Fruit fly (Drosophila melanogaster) whole organism, embryonic: ENCODE data around the gene CG9933.

Experiments used
- Adf1 ChIP-seq: fragments of 200-800 bp; sonication (Bioruptor generic); IDR thresholded peaks from 2 replicates; pipeline ENCODE4 v1.3.6; 2022; ENCODE audit warnings: missing biosample characterization, missing genetic modification characterization
- Aef1 ChIP-seq: fragments of 200-800 bp; sonication (Bioruptor generic); IDR thresholded peaks from 3 replicates; pipeline ENCODE4 v1.3.6; 2022; ENCODE audit warnings: missing biosample characterization, missing genetic modification characterization
- Bgb ChIP-seq: fragments of 200-800 bp; sonication (Bioruptor generic); IDR thresholded peaks from 2 replicates; pipeline ENCODE4 v1.3.6; 2022; ENCODE audit warnings: missing biosample characterization, missing genetic modification characterization; ENCODE audit not compliant: partially characterized antibody
- CG11456 ChIP-seq: fragments of 200-800 bp; sonication (Bioruptor generic); IDR thresholded peaks from 3 replicates; pipeline ENCODE4 v1.3.6; 2022; ENCODE audit warnings: missing biosample characterization, missing genetic modification characterization
- CG13123 ChIP-seq: fragments of 200-800 bp; sonication (Bioruptor generic); optimal IDR thresholded peaks from 2 replicates; lab custom pipeline; 2016; ENCODE audit warnings: missing biosample characterization, missing genetic modification characterization
- CG14667 ChIP-seq: fragments of 200-800 bp; sonication (Bioruptor generic); IDR thresholded peaks from 2 replicates; pipeline ENCODE4 v1.3.6; 2022; ENCODE audit warnings: missing biosample characterization, missing genetic modification characterization
- CG17328 ChIP-seq: fragments of 200-800 bp; sonication (Bioruptor generic); IDR thresholded peaks from 2 replicates; pipeline ENCODE4 v1.3.6; 2022; ENCODE audit warnings: missing biosample characterization, missing genetic modification characterization
- CG17361 ChIP-seq: fragments of 200-800 bp; sonication (Bioruptor generic); IDR thresholded peaks from 3 replicates; pipeline ENCODE4 v1.3.6; 2022; ENCODE audit warnings: missing biosample characterization, missing genetic modification characterization
- CG17385 ChIP-seq: fragments of 200-800 bp; sonication (Bioruptor generic); optimal IDR thresholded peaks from 3 replicates; lab custom pipeline; 2018; ENCODE audit warnings: missing biosample characterization, mild to moderate bottlenecking, missing genetic modification characterization
- CG17568 ChIP-seq: fragments of 200-800 bp; sonication (Bioruptor generic); optimal IDR thresholded peaks from 2 replicates; lab custom pipeline; 2018; ENCODE audit warnings: missing biosample characterization, mild to moderate bottlenecking, missing genetic modification characterization, moderate library complexity
- CG18619 ChIP-seq: fragments of 200-800 bp; sonication (Bioruptor generic); optimal IDR thresholded peaks from 3 replicates; lab custom pipeline; 2017; ENCODE audit warnings: missing biosample characterization, mild to moderate bottlenecking, missing genetic modification characterization
- CG2712 ChIP-seq: fragments of 200-800 bp; optimal IDR thresholded peaks from 3 replicates; lab custom pipeline; 2019; ENCODE audit warnings: missing biosample characterization, mild to moderate bottlenecking, missing genetic modification characterization, moderate library complexity
- CG31224 ChIP-seq: fragments of 200-800 bp; sonication (Bioruptor generic); IDR thresholded peaks from 2 replicates; pipeline ENCODE4 v1.3.6; 2022; ENCODE audit warnings: missing biosample characterization, missing genetic modification characterization
- CG31441 ChIP-seq: fragments of 200-800 bp; sonication (Bioruptor generic); IDR thresholded peaks from 2 replicates; pipeline ENCODE4 v1.3.6; 2022; ENCODE audit warnings: missing biosample characterization, missing genetic modification characterization
- CG32532 ChIP-seq: fragments of 200-800 bp; sonication (Bioruptor generic); IDR thresholded peaks from 2 replicates; pipeline ENCODE4 v1.3.6; 2022; ENCODE audit warnings: missing biosample characterization, missing genetic modification characterization
- CG33557 ChIP-seq: fragments of 200-800 bp; sonication (Bioruptor generic); optimal IDR thresholded peaks from 2 replicates; lab custom pipeline; 2019; ENCODE audit warnings: missing biosample characterization, mild to moderate bottlenecking, missing genetic modification characterization, moderate library complexity
- CG43689 ChIP-seq: fragments of 200-800 bp; sonication (Bioruptor generic); IDR thresholded peaks from 2 replicates; pipeline ENCODE4 v1.3.6; 2022; ENCODE audit warnings: missing biosample characterization, missing genetic modification characterization
- CG4404 ChIP-seq: fragments of 200-800 bp; sonication (Bioruptor generic); IDR thresholded peaks from 2 replicates; pipeline ENCODE4 v1.3.6; 2022; ENCODE audit warnings: missing biosample characterization, missing genetic modification characterization
- CG6175 ChIP-seq: fragments of 200-800 bp; sonication (Bioruptor generic); IDR thresholded peaks from 3 replicates; pipeline ENCODE4 v1.3.6; 2022; ENCODE audit warnings: missing biosample characterization, missing genetic modification characterization
- CG6683 ChIP-seq: fragments of 200-800 bp; sonication (Bioruptor generic); optimal IDR thresholded peaks from 2 replicates; lab custom pipeline; 2017; ENCODE audit warnings: missing biosample characterization, mild to moderate bottlenecking, missing genetic modification characterization, missing genetic modification reagents
- CG7963 ChIP-seq: fragments of 200-800 bp; sonication (Bioruptor generic); IDR thresholded peaks from 3 replicates; pipeline ENCODE4 v1.3.6; 2022; ENCODE audit warnings: missing biosample characterization, missing genetic modification characterization; ENCODE audit not compliant: partially characterized antibody
- CG9797 ChIP-seq: fragments of 200-800 bp; sonication (Bioruptor generic); optimal IDR thresholded peaks from 3 replicates; lab custom pipeline; 2018; ENCODE audit warnings: missing biosample characterization, mild to moderate bottlenecking, missing genetic modification characterization
- Dip3 ChIP-seq: fragments of 200-800 bp; sonication (Bioruptor generic); optimal IDR thresholded peaks from 3 replicates; lab custom pipeline; 2016; ENCODE audit warnings: missing biosample characterization, missing genetic modification characterization
- Gug ChIP-seq: fragments of 200-800 bp; sonication (Bioruptor generic); IDR thresholded peaks from 4 replicates; pipeline ENCODE4 v1.3.6; 2022; ENCODE audit warnings: missing biosample characterization, missing genetic modification characterization
- HLH4C ChIP-seq: fragments of 200-800 bp; sonication (Bioruptor generic); IDR thresholded peaks from 3 replicates; pipeline ENCODE4 v1.3.6; 2022; ENCODE audit warnings: missing biosample characterization, missing genetic modification characterization; ENCODE audit not compliant: partially characterized antibody
- Hand ChIP-seq: fragments of 200-800 bp; sonication (Bioruptor generic); optimal IDR thresholded peaks from 2 replicates; lab custom pipeline; 2017; ENCODE audit warnings: mild to moderate bottlenecking, missing biosample characterization, missing genetic modification reagents, missing genetic modification characterization
- Max ChIP-seq: fragments of 200-800 bp; sonication (Bioruptor generic); optimal IDR thresholded peaks from 2 replicates; lab custom pipeline; 2016; ENCODE audit warnings: missing biosample characterization, mild to moderate bottlenecking, missing genetic modification characterization
- NC2β ChIP-seq: fragments of 200-800 bp; sonication (Bioruptor generic); optimal IDR thresholded peaks from 2 replicates; lab custom pipeline; 2016; ENCODE audit warnings: missing biosample characterization, missing genetic modification characterization
- NK7.1 ChIP-seq: fragments of 200-800 bp; sonication (Bioruptor generic); optimal IDR thresholded peaks from 3 replicates; lab custom pipeline; 2016; ENCODE audit warnings: missing biosample characterization, missing genetic modification characterization
- Spps ChIP-seq: fragments of 200-800 bp; sonication (Bioruptor generic); optimal IDR thresholded peaks from 2 replicates; lab custom pipeline; 2018; ENCODE audit warnings: missing biosample characterization, mild to moderate bottlenecking, missing genetic modification characterization
- ase ChIP-seq: fragments of 200-800 bp; sonication (Bioruptor generic); IDR thresholded peaks from 3 replicates; pipeline ENCODE4 v1.3.6; 2022; ENCODE audit warnings: missing biosample characterization, missing genetic modification characterization
- az2 ChIP-seq: fragments of 200-800 bp; sonication (Bioruptor generic); optimal IDR thresholded peaks from 3 replicates; lab custom pipeline; 2016; ENCODE audit warnings: missing biosample characterization, missing genetic modification characterization
- br ChIP-seq: fragments of >200 bp; optimal IDR thresholded peaks from 2 replicates; lab custom pipeline; 2017
- cato ChIP-seq: fragments of 200-800 bp; sonication (Bioruptor generic); optimal IDR thresholded peaks from 2 replicates; lab custom pipeline; 2016; ENCODE audit warnings: missing biosample characterization, missing genetic modification characterization, borderline replicate concordance
- dm ChIP-seq: fragments of 200-800 bp; sonication (Bioruptor generic); optimal IDR thresholded peaks from 3 replicates; lab custom pipeline; 2016; ENCODE audit warnings: missing biosample characterization, missing genetic modification characterization
- esg ChIP-seq: fragments of 200-800 bp; sonication (Bioruptor generic); conservative IDR thresholded peaks from 2 replicates; pipeline ENCODE4 v1.3.6; 2022; ENCODE audit warnings: missing biosample characterization, missing genetic modification characterization
- gsb-n ChIP-seq: fragments of 200-800 bp; sonication (Bioruptor generic); optimal IDR thresholded peaks from 3 replicates; lab custom pipeline; 2018; ENCODE audit warnings: missing biosample characterization, mild to moderate bottlenecking, missing genetic modification characterization
- klu ChIP-seq: fragments of 200-800 bp; sonication (Bioruptor generic); IDR thresholded peaks from 2 replicates; pipeline ENCODE4 v1.3.6; 2022; ENCODE audit warnings: missing biosample characterization, missing genetic modification characterization
- lbe ChIP-seq: fragments of 200-800 bp; sonication (Bioruptor generic); optimal IDR thresholded peaks from 2 replicates; lab custom pipeline; 2016; ENCODE audit warnings: missing biosample characterization, mild to moderate bottlenecking, missing genetic modification characterization
- nmo ChIP-seq: fragments of 200-800 bp; sonication (Bioruptor generic); optimal IDR thresholded peaks from 2 replicates; lab custom pipeline; 2018; ENCODE audit warnings: missing biosample characterization, mild to moderate bottlenecking, missing genetic modification characterization, moderate library complexity
- onecut ChIP-seq: fragments of 200-800 bp; sonication (Bioruptor generic); IDR thresholded peaks from 2 replicates; pipeline ENCODE4 v1.3.6; 2022; ENCODE audit warnings: missing biosample characterization, missing genetic modification characterization
- p53 ChIP-seq: fragments of 200-800 bp; sonication (Bioruptor generic); optimal IDR thresholded peaks from 2 replicates; lab custom pipeline; 2016; ENCODE audit warnings: missing biosample characterization, missing genetic modification characterization
- pnt ChIP-seq: fragments of 200-800 bp; sonication (Bioruptor generic); optimal IDR thresholded peaks from 3 replicates; lab custom pipeline; 2016; ENCODE audit warnings: missing biosample characterization, missing genetic modification characterization
- salm ChIP-seq: fragments of 200-800 bp; sonication (Bioruptor generic); optimal IDR thresholded peaks from 2 replicates; lab custom pipeline; 2018; ENCODE audit warnings: missing biosample characterization, mild to moderate bottlenecking, missing genetic modification characterization
- sc ChIP-seq, 3 experiments: fragments of >200 bp in 2 of 3; fragments of 200-800 bp in 1 of 3; sonication (Bioruptor generic) in 1 of 3; optimal IDR thresholded peaks; 2 replicates in 2 of 3; 3 replicates in 1 of 3; lab custom pipeline; 2017; ENCODE audit warnings: mild to moderate bottlenecking in 1 of 3, missing biosample characterization in 1 of 3, missing genetic modification characterization in 1 of 3, missing genetic modification reagents in 1 of 3
- shn ChIP-seq: fragments of 200-800 bp; sonication (Bioruptor generic); optimal IDR thresholded peaks from 3 replicates; lab custom pipeline; 2016; ENCODE audit warnings: missing biosample characterization, missing genetic modification characterization
- sug ChIP-seq: fragments of 200-800 bp; optimal IDR thresholded peaks from 2 replicates; lab custom pipeline; 2019; ENCODE audit warnings: missing biosample characterization, mild to moderate bottlenecking, missing genetic modification characterization, moderate library complexity
- tin ChIP-seq: fragments of 200-800 bp; sonication (Bioruptor generic); optimal IDR thresholded peaks from 3 replicates; lab custom pipeline; 2016; ENCODE audit warnings: missing biosample characterization, missing genetic modification characterization
- tio ChIP-seq: fragments of 200-800 bp; sonication (Bioruptor generic); optimal IDR thresholded peaks from 2 replicates; lab custom pipeline; 2017; ENCODE audit warnings: missing biosample characterization, missing genetic modification characterization, inconsistent platforms
- tna ChIP-seq: fragments of 200-800 bp; sonication (Bioruptor generic); IDR thresholded peaks from 2 replicates; pipeline ENCODE4 v1.3.6; 2022; ENCODE audit warnings: missing biosample characterization, missing genetic modification characterization; ENCODE audit not compliant: partially characterized antibody
- tx ChIP-seq: fragments of 200-800 bp; sonication (Bioruptor generic); optimal IDR thresholded peaks from 2 replicates; lab custom pipeline; 2016; ENCODE audit warnings: missing biosample characterization, missing genetic modification characterization

Gene CG9933

DNA sequence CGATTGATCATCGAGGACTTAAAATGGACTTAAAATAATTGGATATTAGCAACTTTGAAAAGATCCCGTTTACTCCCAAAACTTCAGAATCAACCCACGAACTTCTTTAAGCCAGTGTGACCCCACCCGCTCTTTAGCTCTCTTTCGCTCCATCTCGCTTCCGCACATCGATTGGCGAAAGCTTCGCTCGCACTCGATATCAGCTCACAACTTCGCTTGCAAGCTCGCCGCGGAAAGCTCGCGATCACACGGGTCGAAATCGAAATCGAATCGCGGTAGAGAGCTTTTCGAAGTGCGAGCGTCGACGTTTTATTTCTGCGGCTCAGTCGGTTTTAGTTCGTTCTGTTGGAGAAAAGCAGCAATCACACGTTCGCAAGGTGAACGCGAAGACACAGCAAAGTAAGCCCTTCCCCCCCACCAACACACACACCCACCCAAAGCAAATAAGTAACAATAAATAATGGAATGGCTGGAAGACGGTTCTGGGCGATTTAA, 47.0 kb downstream of the CG9933 start, which contains the start of gene Vha68-2 (continued):
- TF ChIP-seq Max (GFP tag; lab: Kevin White, UChicago) (no peak), CG32532 (GFP tag; lab: Robert Waterston, UW) (no peak; the same call in 1 of the 2 replicates), CG6683 (GFP tag; lab: Kevin White, UChicago) (no peak), CG4404 (GFP tag; lab: Robert Waterston, UW) (no peak), NK7.1 (GFP tag; lab: Kevin White, UChicago) (no peak), tin (GFP tag; lab: Kevin White, UChicago) (peak; percentile 23), CG33557 (GFP tag; lab: Kevin White, UChicago) (no peak), CG43689 (GFP tag; lab: Robert Waterston, UW) (no peak), p53 (GFP tag; lab: Kevin White, UChicago) (peak; percentile 53), Hand (GFP tag; lab: Kevin White, UChicago) (peak; percentile 56), Dip3 (no peak), nmo (GFP tag; lab: Kevin White, UChicago) (no peak), CG18619 (GFP tag; lab: Kevin White, UChicago) (peak; percentile 60), sug (tag; lab: Kevin White, UChicago) (peak; percentile 42), ase (GFP tag; lab: Robert Waterston, UW) (no peak), CG2712 (tag; lab: Kevin White, UChicago) (no peak), cato (GFP tag; lab: Kevin White, UChicago) (peak; percentile 22), Adf1 (GFP tag; lab: Robert Waterston, UW) (peak; percentile 60), Gug (GFP tag; lab: Robert Waterston, UW) (no peak), az2 (peak; percentile 36), CG14667 (no peak), Bgb (GFP tag; lab: Robert Waterston, UW) (peak; percentile 77), dm (peak; percentile 51), CG17361 (GFP tag; lab: Robert Waterston, UW) (no peak; the same call in 2 of the 3 replicates), onecut (peak; percentile 68), esg (GFP tag; lab: Robert Waterston, UW) (no peak), CG6175 (GFP tag; lab: Robert Waterston, UW) (no peak), tna (peak; percentile 77), CG13123 (GFP tag; lab: Kevin White, UChicago) (peak; percentile 35), salm (peak; percentile 16), tio (GFP tag; lab: Kevin White, UChicago) (no peak), gsb-n (no peak), tx (peak; percentile 38), CG7963 (GFP tag; lab: Robert Waterston, UW) (peak; percentile 59; the same call in 1 of the 3 replicates), NC2β (GFP tag; lab: Kevin White, UChicago) (peak; percentile 81), CG11456 (GFP tag; lab: Robert Waterston, UW) (peak; percentile 82; the same call in 2 of the 3 replicates), CG31441 (GFP tag; lab: Robert Waterston, UW) (no peak), Aef1 (no peak), CG9797 (GFP tag; lab: Kevin White, UChicago) (no peak), CG31224 (GFP tag; lab: Robert Waterston, UW) (no peak), Spps (tag; lab: Kevin White, UChicago) (no peak), sc (optimal IDR thresholded peaks at IDR 0.05; lab: Kevin White, UChicago) (no peak), sc (GFP tag; optimal IDR thresholded peaks at IDR 0.05; lab: Kevin White, UChicago) (no peak), CG17568 (GFP tag; lab: Kevin White, UChicago) (peak; percentile 42), CG17328 (peak; percentile 57), lbe (GFP tag; lab: Kevin White, UChicago) (peak; percentile 23), pnt (GFP tag; lab: Kevin White, UChicago) (no peak), klu (GFP tag; lab: Robert Waterston, UW) (peak; percentile 34; the same call in 1 of the 2 replicates), br (lab: Kevin White, UChicago) (no peak), CG17385 (peak; percentile 61), shn (GFP tag; lab: Kevin White, UChicago) (peak; percentile 53), HLH4C (GFP tag; lab: Robert Waterston, UW) (peak; percentile 49)
